Fruit fly (Drosophila melanogaster) whole organism, embryonic: Measurements from ENCODE around the gene CG34126.

Experiments
- CG11456 ChIP-seq: fragments of 200-800 bp; sonication (Bioruptor generic); IDR thresholded peaks from 3 replicates; pipeline ENCODE4 v1.3.6; 2022; ENCODE audit warnings: missing biosample characterization, missing genetic modification characterization
- CG18011 ChIP-seq: fragments of 200-800 bp; sonication (Bioruptor generic); optimal IDR thresholded peaks from 2 replicates; lab custom pipeline; 2017; ENCODE audit warnings: missing biosample characterization, missing genetic modification characterization, mild to moderate bottlenecking, moderate library complexity, missing genotype
- CTCF ChIP-seq: fragments of 200-800 bp; sonication (Bioruptor generic); optimal IDR thresholded peaks from 2 replicates; lab custom pipeline; 2017; ENCODE audit warnings: missing biosample characterization, mild to moderate bottlenecking, missing genetic modification characterization, moderate library complexity
- fd96Cb ChIP-seq: fragments of 200-800 bp; sonication (Bioruptor generic); optimal IDR thresholded peaks from 2 replicates; lab custom pipeline; 2018; ENCODE audit warnings: missing biosample characterization, mild to moderate bottlenecking, missing genetic modification characterization, moderate library complexity
- jing ChIP-seq: fragments of 200-800 bp; sonication (Bioruptor generic); optimal IDR thresholded peaks from 2 replicates; lab custom pipeline; 2018; ENCODE audit warnings: missing biosample characterization, mild to moderate bottlenecking, missing genetic modification characterization
- phol ChIP-seq: fragments of 200-800 bp; sonication (Bioruptor generic); optimal IDR thresholded peaks from 3 replicates; lab custom pipeline; 2018; ENCODE audit warnings: missing biosample characterization, mild to moderate bottlenecking, missing genetic modification characterization, moderate library complexity

- TF ChIP-seq fd96Cb (tag; lab: Kevin White, UChicago) (no peak), CTCF (GFP tag; lab: Kevin White, UChicago) (peak; percentile 3), CG11456 (GFP tag; lab: Robert Waterston, UW) (no peak), jing (GFP tag; lab: Kevin White, UChicago) (no peak), CG18011 (GFP tag; lab: Kevin White, UChicago) (no peak), phol (tag; lab: Kevin White, UChicago) (peak; percentile 70)
These were observed 7.5 kb upstream of the CG34126 start, which contains the start of gene mRpL28 for dm6 chr2L:4973731-4974415.
